Fruit fly (Drosophila melanogaster) whole organism, embryonic: ENCODE results near the gene dimm.

Experiments used
- Antp ChIP-seq: fragments of 200-800 bp; sonication (Bioruptor generic); optimal IDR thresholded peaks from 3 replicates; lab custom pipeline; 2016; ENCODE audit warnings: missing biosample characterization, missing genetic modification characterization
- B-H2 ChIP-seq: fragments of 200-800 bp; sonication (Bioruptor generic); optimal IDR thresholded peaks from 2 replicates; lab custom pipeline; 2018; ENCODE audit warnings: missing biosample characterization, mild to moderate bottlenecking, missing genetic modification characterization
- CG10979 ChIP-seq: fragments of 200-800 bp; sonication (Bioruptor generic); optimal IDR thresholded peaks from 2 replicates; lab custom pipeline; 2018; ENCODE audit warnings: missing biosample characterization, mild to moderate bottlenecking, missing genetic modification characterization, moderate library complexity
- CG11504 ChIP-seq: fragments of 200-800 bp; sonication (Bioruptor generic); optimal IDR thresholded peaks from 3 replicates; lab custom pipeline; 2019; ENCODE audit warnings: missing biosample characterization, mild to moderate bottlenecking, missing genetic modification characterization, moderate library complexity
- CG12659 ChIP-seq: fragments of 200-800 bp; sonication (Bioruptor generic); optimal IDR thresholded peaks from 3 replicates; lab custom pipeline; 2017; ENCODE audit warnings: mild to moderate bottlenecking, missing biosample characterization, missing genetic modification reagents, missing genetic modification characterization
- CG12942 ChIP-seq: fragments of 200-800 bp; sonication (Bioruptor generic); optimal IDR thresholded peaks from 3 replicates; lab custom pipeline; 2016; ENCODE audit warnings: missing biosample characterization, missing genetic modification characterization
- CG14965 ChIP-seq: fragments of 200-800 bp; sonication (Bioruptor generic); optimal IDR thresholded peaks from 2 replicates; lab custom pipeline; 2016; ENCODE audit warnings: missing biosample characterization, missing genetic modification characterization, borderline replicate concordance
- CG15601 ChIP-seq: fragments of 200-800 bp; sonication (Bioruptor generic); optimal IDR thresholded peaks from 3 replicates; lab custom pipeline; 2019; ENCODE audit warnings: missing biosample characterization, mild to moderate bottlenecking, missing genetic modification characterization, moderate library complexity
- CG1647 ChIP-seq: fragments of 200-800 bp; sonication (Bioruptor generic); optimal IDR thresholded peaks from 3 replicates; lab custom pipeline; 2016; ENCODE audit warnings: missing biosample characterization, missing genetic modification characterization
- CG17328 ChIP-seq: fragments of 200-800 bp; sonication (Bioruptor generic); IDR thresholded peaks from 2 replicates; pipeline ENCODE4 v1.3.6; 2022; ENCODE audit warnings: missing biosample characterization, missing genetic modification characterization
- CG17568 ChIP-seq: fragments of 200-800 bp; sonication (Bioruptor generic); optimal IDR thresholded peaks from 2 replicates; lab custom pipeline; 2018; ENCODE audit warnings: missing biosample characterization, mild to moderate bottlenecking, missing genetic modification characterization, moderate library complexity
- CG34224 ChIP-seq: fragments of 200-800 bp; sonication (Bioruptor generic); IDR thresholded peaks from 3 replicates; pipeline ENCODE4 v1.3.6; 2022; ENCODE audit warnings: missing biosample characterization, missing genetic modification characterization; ENCODE audit not compliant: partially characterized antibody
- CG3995 ChIP-seq: fragments of 200-800 bp; sonication (Bioruptor generic); optimal IDR thresholded peaks from 3 replicates; lab custom pipeline; 2016; ENCODE audit warnings: missing biosample characterization, missing genetic modification characterization
- CG4282 ChIP-seq: fragments of 200-800 bp; sonication (Bioruptor generic); optimal IDR thresholded peaks from 2 replicates; lab custom pipeline; 2016; ENCODE audit warnings: missing biosample characterization, missing genetic modification characterization
- CG43689 ChIP-seq: fragments of 200-800 bp; sonication (Bioruptor generic); IDR thresholded peaks from 2 replicates; pipeline ENCODE4 v1.3.6; 2022; ENCODE audit warnings: missing biosample characterization, missing genetic modification characterization
- CG4424 ChIP-seq: fragments of 200-800 bp; sonication (Bioruptor generic); optimal IDR thresholded peaks from 3 replicates; lab custom pipeline; 2016; ENCODE audit warnings: missing biosample characterization, missing genetic modification characterization
- CG4617 ChIP-seq: fragments of 200-800 bp; sonication (Bioruptor generic); optimal IDR thresholded peaks from 3 replicates; lab custom pipeline; 2016; ENCODE audit warnings: missing biosample characterization, missing genetic modification characterization, borderline replicate concordance
- CG7372 ChIP-seq: fragments of 200-800 bp; sonication (Bioruptor generic); IDR thresholded peaks from 2 replicates; pipeline ENCODE4 v1.3.6; 2022; ENCODE audit warnings: missing biosample characterization, missing genetic modification characterization
- CG7786 ChIP-seq: fragments of 200-800 bp; sonication (Bioruptor generic); optimal IDR thresholded peaks from 2 replicates; lab custom pipeline; 2016; ENCODE audit warnings: missing biosample characterization, missing genetic modification characterization
- CG7963 ChIP-seq: fragments of 200-800 bp; sonication (Bioruptor generic); IDR thresholded peaks from 3 replicates; pipeline ENCODE4 v1.3.6; 2022; ENCODE audit warnings: missing biosample characterization, missing genetic modification characterization; ENCODE audit not compliant: partially characterized antibody
- CG9215 ChIP-seq: fragments of 200-800 bp; sonication (Bioruptor generic); IDR thresholded peaks from 2 replicates; pipeline ENCODE4 v1.3.6; 2022; ENCODE audit warnings: missing biosample characterization, missing genetic modification characterization
- CrebB ChIP-seq: fragments of 200-800 bp; sonication (Bioruptor generic); optimal IDR thresholded peaks from 3 replicates; lab custom pipeline; 2018; ENCODE audit warnings: missing biosample characterization, mild to moderate bottlenecking, missing genetic modification characterization
- GATAe ChIP-seq: fragments of 200-800 bp; sonication (Bioruptor generic); conservative IDR thresholded peaks from 2 replicates; pipeline ENCODE4 v1.3.6; 2022; ENCODE audit warnings: missing biosample characterization, missing genetic modification characterization
- HLH3B ChIP-seq: fragments of 200-800 bp; sonication (Bioruptor generic); IDR thresholded peaks from 2 replicates; pipeline ENCODE4 v1.3.6; 2022; ENCODE audit warnings: missing biosample characterization, missing genetic modification characterization
- Jarid2 ChIP-seq: fragments of 200-800 bp; sonication (Bioruptor generic); optimal IDR thresholded peaks from 3 replicates; lab custom pipeline; 2017; ENCODE audit warnings: mild to moderate bottlenecking, missing biosample characterization, missing genetic modification reagents, missing genetic modification characterization
- Lhr ChIP-seq: fragments of 200-800 bp; sonication (Bioruptor generic); optimal IDR thresholded peaks from 3 replicates; lab custom pipeline; 2017; ENCODE audit warnings: mild to moderate bottlenecking, missing biosample characterization, missing genetic modification reagents, missing genetic modification characterization
- NC2α ChIP-seq: fragments of 200-800 bp; sonication (Bioruptor generic); optimal IDR thresholded peaks from 2 replicates; lab custom pipeline; 2016; ENCODE audit warnings: missing biosample characterization, missing genetic modification characterization
- PHDP ChIP-seq: fragments of 200-800 bp; sonication (Bioruptor generic); optimal IDR thresholded peaks from 3 replicates; lab custom pipeline; 2018; ENCODE audit warnings: missing biosample characterization, mild to moderate bottlenecking, missing genetic modification characterization, moderate library complexity
- Ptx1 ChIP-seq: fragments of 200-800 bp; sonication (Bioruptor generic); IDR thresholded peaks from 2 replicates; pipeline ENCODE4 v1.3.6; 2022; ENCODE audit warnings: missing biosample characterization, missing genetic modification characterization
- Rfx ChIP-seq: fragments of 200-800 bp; sonication (Bioruptor generic); IDR thresholded peaks from 2 replicates; pipeline ENCODE4 v1.3.6; 2022; ENCODE audit warnings: missing biosample characterization, missing genetic modification characterization
- Scr ChIP-seq: fragments of 200-800 bp; sonication (Bioruptor generic); IDR thresholded peaks from 2 replicates; pipeline ENCODE4 v1.3.6; 2022; ENCODE audit warnings: missing biosample characterization, missing genetic modification characterization; ENCODE audit not compliant: partially characterized antibody
- ase ChIP-seq: fragments of 200-800 bp; sonication (Bioruptor generic); IDR thresholded peaks from 3 replicates; pipeline ENCODE4 v1.3.6; 2022; ENCODE audit warnings: missing biosample characterization, missing genetic modification characterization
- dm ChIP-seq: fragments of 200-800 bp; sonication (Bioruptor generic); optimal IDR thresholded peaks from 3 replicates; lab custom pipeline; 2016; ENCODE audit warnings: missing biosample characterization, missing genetic modification characterization
- ewg ChIP-seq: fragments of 200-800 bp; sonication (Bioruptor generic); optimal IDR thresholded peaks from 3 replicates; lab custom pipeline; 2017; ENCODE audit warnings: mild to moderate bottlenecking, missing biosample characterization, missing genetic modification reagents, missing genetic modification characterization
- grau ChIP-seq: fragments of 200-800 bp; optimal IDR thresholded peaks from 3 replicates; lab custom pipeline; 2019; ENCODE audit warnings: missing biosample characterization, mild to moderate bottlenecking, missing genetic modification characterization, moderate library complexity
- ham ChIP-seq: fragments of 200-800 bp; sonication (Bioruptor generic); IDR thresholded peaks from 2 replicates; pipeline ENCODE4 v1.3.6; 2022; ENCODE audit warnings: missing biosample characterization, missing genetic modification characterization
- kay ChIP-seq: fragments of 200-800 bp; sonication (Bioruptor generic); optimal IDR thresholded peaks from 2 replicates; lab custom pipeline; 2016; ENCODE audit warnings: missing biosample characterization, missing genetic modification characterization
- lilli ChIP-seq: fragments of 200-800 bp; sonication (Bioruptor generic); optimal IDR thresholded peaks from 3 replicates; lab custom pipeline; 2016; ENCODE audit warnings: missing biosample characterization, missing genetic modification characterization
- oc ChIP-seq: fragments of 200-800 bp; sonication (Bioruptor generic); optimal IDR thresholded peaks from 2 replicates; lab custom pipeline; 2018; ENCODE audit warnings: missing biosample characterization, mild to moderate bottlenecking, missing genetic modification characterization, moderate library complexity
- onecut ChIP-seq: fragments of 200-800 bp; sonication (Bioruptor generic); IDR thresholded peaks from 2 replicates; pipeline ENCODE4 v1.3.6; 2022; ENCODE audit warnings: missing biosample characterization, missing genetic modification characterization
- phol ChIP-seq: fragments of 200-800 bp; sonication (Bioruptor generic); optimal IDR thresholded peaks from 3 replicates; lab custom pipeline; 2018; ENCODE audit warnings: missing biosample characterization, mild to moderate bottlenecking, missing genetic modification characterization, moderate library complexity
- pum ChIP-seq: fragments of 200-800 bp; sonication (Bioruptor generic); optimal IDR thresholded peaks from 2 replicates; lab custom pipeline; 2016; ENCODE audit warnings: missing biosample characterization, missing genetic modification characterization
- pzg ChIP-seq: fragments of 200-800 bp; sonication (Bioruptor generic); optimal IDR thresholded peaks from 3 replicates; lab custom pipeline; 2018; ENCODE audit warnings: missing biosample characterization, mild to moderate bottlenecking, missing genetic modification characterization, moderate library complexity
- schlank ChIP-seq: fragments of 200-800 bp; sonication (Bioruptor generic); optimal IDR thresholded peaks from 2 replicates; lab custom pipeline; 2018; ENCODE audit warnings: missing biosample characterization, mild to moderate bottlenecking, missing genetic modification characterization
- sens ChIP-seq: fragments of 200-800 bp; sonication (Bioruptor generic); peaks from one replicate; lab custom pipeline; 2016; ENCODE audit warnings: missing biosample characterization, missing genetic modification characterization
- slbo ChIP-seq: fragments of 200-800 bp; sonication (Bioruptor generic); IDR thresholded peaks from 2 replicates; pipeline ENCODE4 v1.3.6; 2022; ENCODE audit warnings: missing biosample characterization, missing genetic modification characterization
- slp2 ChIP-seq: fragments of 200-800 bp; sonication (Bioruptor generic); optimal IDR thresholded peaks from 2 replicates; lab custom pipeline; 2016; ENCODE audit warnings: missing biosample characterization, missing genetic modification characterization
- sna ChIP-seq: fragments of 200-800 bp; sonication (Bioruptor generic); IDR thresholded peaks from 2 replicates; pipeline ENCODE4 v1.3.6; 2022; ENCODE audit warnings: missing biosample characterization, missing genetic modification characterization; ENCODE audit not compliant: partially characterized antibody
- trh ChIP-seq: fragments of 200-800 bp; sonication (Bioruptor generic); optimal IDR thresholded peaks from 2 replicates; lab custom pipeline; 2016; ENCODE audit warnings: missing biosample characterization, missing genetic modification characterization
- tup ChIP-seq: fragments of 200-800 bp; sonication (Bioruptor generic); optimal IDR thresholded peaks from 2 replicates; lab custom pipeline; 2016; ENCODE audit warnings: missing biosample characterization, mild to moderate bottlenecking, missing genetic modification characterization, moderate library complexity
- zf30C ChIP-seq: fragments of 200-800 bp; sonication (Bioruptor generic); optimal IDR thresholded peaks from 3 replicates; lab custom pipeline; 2018; ENCODE audit warnings: missing biosample characterization, mild to moderate bottlenecking, missing genetic modification characterization

Gene dimm

DNA sequence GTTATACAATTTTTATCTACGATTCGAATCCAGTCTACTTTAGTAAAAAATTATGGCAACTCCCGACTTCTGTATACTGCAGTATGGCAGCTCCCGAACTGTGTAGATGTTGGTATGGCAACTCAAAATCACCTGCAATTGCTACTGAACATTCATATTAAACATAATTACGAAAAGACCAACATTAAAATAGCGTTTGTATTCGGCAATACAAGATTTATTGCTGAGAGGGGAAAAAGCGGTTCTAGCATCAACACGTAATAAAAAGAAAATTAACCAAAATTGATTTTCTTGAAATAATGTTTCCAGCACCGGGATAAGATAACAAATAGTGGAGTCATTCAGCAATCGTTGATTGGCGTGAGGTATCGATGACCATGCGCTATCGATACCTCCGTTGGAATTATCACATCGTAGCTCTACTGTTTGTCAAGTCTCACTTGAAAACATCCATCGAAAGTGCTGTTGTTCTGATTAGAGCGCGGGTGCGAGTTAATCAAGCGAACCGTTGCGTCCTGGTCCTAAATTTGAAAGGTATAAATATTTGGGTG is 12.7 kb downstream of the dimm start, which contains the start of gene Tsp39D (continued):
- no peak for TF ChIP-seq CG14965 (GFP tag; lab: Kevin White, UChicago)
- no peak for TF ChIP-seq HLH3B (GFP tag; lab: Robert Waterston, UW)
- no peak for TF ChIP-seq ewg (GFP tag; lab: Kevin White, UChicago)
- no peak for TF ChIP-seq GATAe (GFP tag; lab: Robert Waterston, UW)
- TF ChIP-seq CG11504 (tag; lab: Kevin White, UChicago), result peak; percentile 54
- TF ChIP-seq grau (tag; lab: Kevin White, UChicago), result no peak
- peak; percentile 92 for TF ChIP-seq CG7963 (GFP tag; lab: Robert Waterston, UW)
- TF ChIP-seq CG10979 (tag; lab: Kevin White, UChicago), result no peak
- TF ChIP-seq CG12942, result no peak
- TF ChIP-seq Antp (GFP tag; lab: Kevin White, UChicago), result peak; percentile 20
- TF ChIP-seq CG7372 (GFP tag; lab: Robert Waterston, UW), result no peak
- TF ChIP-seq PHDP (tag; lab: Kevin White, UChicago), result peak; percentile 14
- no peak for TF ChIP-seq onecut
- no peak for TF ChIP-seq CG9215
- TF ChIP-seq CG34224, result peak; percentile 90
- TF ChIP-seq CG1647, result no peak
- no peak for TF ChIP-seq schlank (tag; lab: Kevin White, UChicago)
- TF ChIP-seq slp2 (GFP tag; lab: Kevin White, UChicago), result no peak
- TF ChIP-seq CG3995 (GFP tag; lab: Kevin White, UChicago), result peak; percentile 43
- TF ChIP-seq CG4282 (GFP tag; lab: Kevin White, UChicago), result no peak
- no peak for TF ChIP-seq trh (GFP tag; lab: Kevin White, UChicago)
- peak; percentile 24 for TF ChIP-seq kay (GFP tag; lab: Kevin White, UChicago)
- TF ChIP-seq CG15601 (tag; lab: Kevin White, UChicago), result peak; percentile 43
- TF ChIP-seq NC2α (GFP tag; lab: Kevin White, UChicago), result no peak
- TF ChIP-seq CG4424 (GFP tag; lab: Kevin White, UChicago), result no peak
- TF ChIP-seq Ptx1 (GFP tag; lab: Robert Waterston, UW), result no peak
- no peak for TF ChIP-seq oc (tag; lab: Kevin White, UChicago)
- TF ChIP-seq slbo (GFP tag; lab: Robert Waterston, UW), result no peak
- peak; percentile 96 for TF ChIP-seq Scr (GFP tag; lab: Robert Waterston, UW)
- TF ChIP-seq CG43689 (GFP tag; lab: Robert Waterston, UW), result no peak
- no peak for TF ChIP-seq CG17568 (GFP tag; lab: Kevin White, UChicago)
- peak; percentile 90 for TF ChIP-seq sens (GFP tag; lab: Kevin White, UChicago)
- peak; percentile 48 for TF ChIP-seq dm (GFP tag; lab: Kevin White, UChicago)
- no peak for TF ChIP-seq tup
- TF ChIP-seq CG7786 (GFP tag; lab: Kevin White, UChicago), result no peak
- TF ChIP-seq phol (tag; lab: Kevin White, UChicago), result peak; percentile 44
- peak; percentile 88 for TF ChIP-seq sna (GFP tag; lab: Robert Waterston, UW)
- TF ChIP-seq Lhr (GFP tag; lab: Kevin White, UChicago), result peak; percentile 72
- no peak for TF ChIP-seq zf30C (GFP tag; lab: Kevin White, UChicago)
- TF ChIP-seq ase (GFP tag; lab: Robert Waterston, UW), result no peak
- peak; percentile 33 for TF ChIP-seq lilli (GFP tag; lab: Kevin White, UChicago)
- peak; percentile 86 for TF ChIP-seq CG12659 (GFP tag; lab: Kevin White, UChicago)
- peak; percentile 33 for TF ChIP-seq Jarid2
- no peak for TF ChIP-seq pum (GFP tag; lab: Kevin White, UChicago)
- no peak for TF ChIP-seq Rfx (GFP tag; lab: Robert Waterston, UW)
- TF ChIP-seq CG4617 (GFP tag; lab: Kevin White, UChicago), result peak; percentile 27
- TF ChIP-seq ham (GFP tag; lab: Robert Waterston, UW), result no peak
- peak; percentile 67 for TF ChIP-seq pzg (GFP tag; lab: Kevin White, UChicago)
- no peak for TF ChIP-seq B-H2 (GFP tag; lab: Kevin White, UChicago)
- no peak for TF ChIP-seq CrebB (tag; lab: Kevin White, UChicago)
- no peak for TF ChIP-seq CG17328
